Worm (Caenorhabditis elegans) whole organism, L1 larva: ENCODE results near the gene urb-1.

Experiments
- ama-1 ChIP-seq: fragments of 150-350 bp; optimal IDR thresholded peaks from 2 replicates; lab custom pipeline; 2014
- ceh-82 ChIP-seq, 3 experiments: fragments of 150-350 bp in 1 of 3; sonication (generic microtip) in 2 of 3; optimal IDR thresholded peaks; 2 replicates each; lab custom pipeline; 2014 to 2017; ENCODE audit warnings: missing biosample characterization in 3 of 3, missing genetic modification characterization in 3 of 3
- ceh-88 ChIP-seq: fragments of 200-800 bp; sonication (Bioruptor generic); IDR thresholded peaks from 2 replicates; pipeline ENCODE4 v1.3.6; 2022; ENCODE audit warnings: missing genetic modification characterization, missing compliant biosample characterization
- dsc-1 ChIP-seq: sonication (generic microtip); optimal IDR thresholded peaks from 2 replicates; lab custom pipeline; 2016; ENCODE audit warnings: mild to moderate bottlenecking, missing genetic modification characterization, missing compliant biosample characterization
- egl-27 ChIP-seq, 2 experiments: fragments of 150-350 bp in 1 of 2; sonication (generic microtip); optimal IDR thresholded peaks; 3 replicates each; lab custom pipeline; 2017 to 2018; ENCODE audit warnings: missing biosample characterization in 2 of 2, missing genetic modification characterization in 2 of 2, missing genetic modification reagents in 2 of 2
- lin-39 ChIP-seq: fragments of 150-350 bp; optimal IDR thresholded peaks from 2 replicates; lab custom pipeline; 2014; ENCODE audit warnings: missing biosample characterization, missing genetic modification reagents, missing genetic modification characterization
- mab-9 ChIP-seq: fragments of 200-800 bp; sonication (Bioruptor generic); IDR thresholded peaks from 2 replicates; pipeline ENCODE4 v1.3.6; 2022; ENCODE audit warnings: missing genetic modification reagents, missing genetic modification characterization, missing compliant biosample characterization
- nhr-28 ChIP-seq: fragments of 150-350 bp; optimal IDR thresholded peaks from 2 replicates; lab custom pipeline; 2014; ENCODE audit warnings: missing biosample characterization, missing genetic modification characterization
- unc-130 ChIP-seq: fragments of 150-350 bp; optimal IDR thresholded peaks from 2 replicates; lab custom pipeline; 2017; ENCODE audit warnings: missing biosample characterization, missing genetic modification characterization, inconsistent platforms
- unc-62 ChIP-seq: fragments of 150-350 bp; optimal IDR thresholded peaks from 2 replicates; lab custom pipeline; 2014; ENCODE audit warnings: missing biosample characterization, missing genetic modification reagents, missing genetic modification characterization
- ztf-11 ChIP-seq, 2 experiments: sonication (generic microtip); optimal IDR thresholded peaks; 2 replicates each; lab custom pipeline; 2016 to 2017; ENCODE audit warnings: missing genetic modification characterization in 2 of 2, missing biosample characterization in 1 of 2, missing compliant biosample characterization in 1 of 2

ce11 chrV:6385677-6386276 is 38.2 kb downstream of the urb-1 start:
- no peak for TF ChIP-seq ztf-11 (tag; optimal IDR thresholded peaks at IDR 0.05; lab: Kevin White, UChicago)
- no peak for TF ChIP-seq egl-27 (tag; optimal IDR thresholded peaks at IDR 0.05; lab: Kevin White, UChicago)
- TF ChIP-seq dsc-1 (tag; lab: Kevin White, UChicago) = no peak
- no peak for TF ChIP-seq mab-9 (GFP tag; lab: Robert Waterston, UW)
- TF ChIP-seq ama-1 = no peak
- TF ChIP-seq ceh-88 (GFP tag; lab: Robert Waterston, UW) = no peak
- no peak for TF ChIP-seq lin-39
- no peak for TF ChIP-seq unc-130
- TF ChIP-seq unc-62 = no peak
- no peak for TF ChIP-seq ceh-82 (tag; optimal IDR thresholded peaks at IDR 0.05; lab: Kevin White, UChicago)
- TF ChIP-seq nhr-28 (tag; lab: Kevin White, UChicago) = no peak
